Fruit fly (Drosophila melanogaster) whole organism, embryonic: Measurements from ENCODE around the gene SerRS-m.

Source experiments
- Bgb ChIP-seq: fragments of 200-800 bp; sonication (Bioruptor generic); IDR thresholded peaks from 2 replicates; pipeline ENCODE4 v1.3.6; 2022; ENCODE audit warnings: missing biosample characterization, missing genetic modification characterization; ENCODE audit not compliant: partially characterized antibody
- CG10147 ChIP-seq: fragments of 200-800 bp; sonication (Bioruptor generic); optimal IDR thresholded peaks from 2 replicates; lab custom pipeline; 2019; ENCODE audit warnings: missing biosample characterization, mild to moderate bottlenecking, missing genetic modification characterization, moderate library complexity
- CG1024 ChIP-seq: fragments of 200-800 bp; sonication (Bioruptor generic); IDR thresholded peaks from 2 replicates; pipeline ENCODE4 v1.3.6; 2022; ENCODE audit warnings: missing biosample characterization, missing genetic modification characterization
- CG10267 ChIP-seq: fragments of 200-800 bp; sonication (Bioruptor generic); optimal IDR thresholded peaks from 2 replicates; lab custom pipeline; 2018; ENCODE audit warnings: missing biosample characterization, mild to moderate bottlenecking, missing genetic modification characterization, moderate library complexity
- CG10462 ChIP-seq: fragments of 200-800 bp; sonication (Bioruptor generic); optimal IDR thresholded peaks from 2 replicates; lab custom pipeline; 2016; ENCODE audit warnings: missing biosample characterization, missing genetic modification characterization
- CG10543 ChIP-seq: fragments of 200-800 bp; sonication (Bioruptor generic); optimal IDR thresholded peaks from 3 replicates; lab custom pipeline; 2017; ENCODE audit warnings: missing biosample characterization, mild to moderate bottlenecking, missing genetic modification characterization, moderate library complexity
- CG12299 ChIP-seq: fragments of 200-800 bp; sonication (Bioruptor generic); optimal IDR thresholded peaks from 2 replicates; lab custom pipeline; 2018; ENCODE audit warnings: missing biosample characterization, mild to moderate bottlenecking, missing genetic modification characterization
- CG15696 ChIP-seq: fragments of 200-800 bp; sonication (Bioruptor generic); optimal IDR thresholded peaks from 2 replicates; lab custom pipeline; 2019; ENCODE audit warnings: missing biosample characterization, mild to moderate bottlenecking, missing genetic modification characterization, moderate library complexity
- CG16779 ChIP-seq: fragments of 200-800 bp; sonication (Bioruptor generic); IDR thresholded peaks from 2 replicates; pipeline ENCODE4 v1.3.6; 2022; ENCODE audit warnings: missing biosample characterization, missing genetic modification characterization
- CG17568 ChIP-seq: fragments of 200-800 bp; sonication (Bioruptor generic); optimal IDR thresholded peaks from 2 replicates; lab custom pipeline; 2018; ENCODE audit warnings: missing biosample characterization, mild to moderate bottlenecking, missing genetic modification characterization, moderate library complexity
- CG17802 ChIP-seq: fragments of 200-800 bp; sonication (Bioruptor generic); optimal IDR thresholded peaks from 2 replicates; lab custom pipeline; 2018; ENCODE audit warnings: missing biosample characterization, mild to moderate bottlenecking, missing genetic modification characterization, moderate library complexity
- CG1832 ChIP-seq: fragments of 200-800 bp; sonication (Bioruptor generic); optimal IDR thresholded peaks from 2 replicates; lab custom pipeline; 2017; ENCODE audit warnings: missing biosample characterization, mild to moderate bottlenecking, missing genetic modification characterization, inconsistent platforms
- CG30020 ChIP-seq: fragments of 200-800 bp; optimal IDR thresholded peaks from 2 replicates; lab custom pipeline; 2019; ENCODE audit warnings: missing biosample characterization, mild to moderate bottlenecking, missing genetic modification characterization, moderate library complexity
- CG34422 ChIP-seq: fragments of 200-800 bp; sonication (Bioruptor generic); IDR thresholded peaks from 3 replicates; pipeline ENCODE4 v1.3.6; 2022; ENCODE audit warnings: missing biosample characterization, missing genetic modification characterization
- CG6791 ChIP-seq: fragments of 200-800 bp; sonication (Bioruptor generic); IDR thresholded peaks from 3 replicates; pipeline ENCODE4 v1.3.6; 2022; ENCODE audit warnings: missing biosample characterization, missing genetic modification characterization; ENCODE audit not compliant: partially characterized antibody
- CG7271 ChIP-seq: fragments of 200-800 bp; sonication (Bioruptor generic); optimal IDR thresholded peaks from 2 replicates; lab custom pipeline; 2018; ENCODE audit warnings: missing biosample characterization, mild to moderate bottlenecking, missing genetic modification characterization, moderate library complexity
- CG7372 ChIP-seq: fragments of 200-800 bp; sonication (Bioruptor generic); IDR thresholded peaks from 2 replicates; pipeline ENCODE4 v1.3.6; 2022; ENCODE audit warnings: missing biosample characterization, missing genetic modification characterization
- CG7786 ChIP-seq: fragments of 200-800 bp; sonication (Bioruptor generic); optimal IDR thresholded peaks from 2 replicates; lab custom pipeline; 2016; ENCODE audit warnings: missing biosample characterization, missing genetic modification characterization
- CG7987 ChIP-seq: fragments of 200-800 bp; sonication (Bioruptor generic); optimal IDR thresholded peaks from 2 replicates; lab custom pipeline; 2018; ENCODE audit warnings: missing biosample characterization, mild to moderate bottlenecking, missing genetic modification characterization, moderate library complexity
- D19A ChIP-seq: fragments of 200-800 bp; optimal IDR thresholded peaks from 3 replicates; lab custom pipeline; 2019; ENCODE audit warnings: missing biosample characterization, mild to moderate bottlenecking, missing genetic modification characterization, moderate library complexity
- Dp ChIP-seq: fragments of 200-800 bp; sonication (Bioruptor generic); optimal IDR thresholded peaks from 2 replicates; lab custom pipeline; 2018; ENCODE audit warnings: missing biosample characterization, mild to moderate bottlenecking, missing genetic modification characterization, moderate library complexity
- E2f1 ChIP-seq: fragments of 200-800 bp; sonication (Bioruptor generic); IDR thresholded peaks from 2 replicates; pipeline ENCODE4 v1.3.6; 2022; ENCODE audit warnings: missing biosample characterization, missing genetic modification characterization
- E2f2 ChIP-seq: fragments of 200-800 bp; sonication (Bioruptor generic); IDR thresholded peaks from 2 replicates; pipeline ENCODE4 v1.3.6; 2022; ENCODE audit warnings: missing biosample characterization, missing genetic modification characterization
- GATAe ChIP-seq: fragments of 200-800 bp; sonication (Bioruptor generic); conservative IDR thresholded peaks from 2 replicates; pipeline ENCODE4 v1.3.6; 2022; ENCODE audit warnings: missing biosample characterization, missing genetic modification characterization
- H15 ChIP-seq: fragments of 200-800 bp; sonication (Bioruptor generic); IDR thresholded peaks from 3 replicates; pipeline ENCODE4 v1.3.6; 2022; ENCODE audit warnings: missing biosample characterization, missing genetic modification characterization
- MBD-R2 ChIP-seq: fragments of 200-800 bp; sonication (Bioruptor generic); IDR thresholded peaks from 2 replicates; pipeline ENCODE4 v1.3.6; 2022; ENCODE audit warnings: missing biosample characterization, missing genetic modification characterization
- MESR4 ChIP-seq: fragments of 200-800 bp; sonication (Bioruptor generic); optimal IDR thresholded peaks from 2 replicates; lab custom pipeline; 2018; ENCODE audit warnings: missing biosample characterization, mild to moderate bottlenecking, missing genetic modification characterization, moderate library complexity
- Mrtf ChIP-seq: fragments of 200-800 bp; sonication (Bioruptor generic); IDR thresholded peaks from 3 replicates; pipeline ENCODE4 v1.3.6; 2022; ENCODE audit warnings: missing biosample characterization, missing genetic modification characterization
- NC2α ChIP-seq: fragments of 200-800 bp; sonication (Bioruptor generic); optimal IDR thresholded peaks from 2 replicates; lab custom pipeline; 2016; ENCODE audit warnings: missing biosample characterization, missing genetic modification characterization
- PHDP ChIP-seq: fragments of 200-800 bp; sonication (Bioruptor generic); optimal IDR thresholded peaks from 3 replicates; lab custom pipeline; 2018; ENCODE audit warnings: missing biosample characterization, mild to moderate bottlenecking, missing genetic modification characterization, moderate library complexity
- Poxn ChIP-seq: fragments of 200-800 bp; sonication (Bioruptor generic); IDR thresholded peaks from 2 replicates; pipeline ENCODE4 v1.3.6; 2022; ENCODE audit warnings: missing biosample characterization, missing genetic modification characterization
- Sin3A ChIP-seq: fragments of >200 bp; optimal IDR thresholded peaks from 2 replicates; lab custom pipeline; 2018
- abd-A ChIP-seq: fragments of 200-800 bp; sonication (Bioruptor generic); optimal IDR thresholded peaks from 3 replicates; lab custom pipeline; 2019; ENCODE audit warnings: missing biosample characterization, mild to moderate bottlenecking, missing genetic modification characterization, moderate library complexity
- al ChIP-seq: fragments of 200-800 bp; sonication (Bioruptor generic); IDR thresholded peaks from 2 replicates; pipeline ENCODE4 v1.3.6; 2022; ENCODE audit warnings: missing biosample characterization, missing genetic modification characterization
- bsh ChIP-seq, 2 experiments: fragments of 200-800 bp; sonication (Bioruptor generic); optimal IDR thresholded peaks; 2 replicates each; lab custom pipeline; 2017 to 2018; ENCODE audit warnings: mild to moderate bottlenecking in 2 of 2, missing biosample characterization in 2 of 2, missing genetic modification characterization in 2 of 2, moderate library complexity in 1 of 2
- dmrt11E ChIP-seq: fragments of 200-800 bp; sonication (Bioruptor generic); optimal IDR thresholded peaks from 3 replicates; lab custom pipeline; 2018; ENCODE audit warnings: missing biosample characterization, mild to moderate bottlenecking, missing genetic modification characterization, moderate library complexity
- en ChIP-seq: fragments of 200-800 bp; sonication (Bioruptor generic); optimal IDR thresholded peaks from 2 replicates; lab custom pipeline; 2016; ENCODE audit warnings: missing biosample characterization, missing genetic modification characterization
- gcm2 ChIP-seq: fragments of 200-800 bp; sonication (Bioruptor generic); optimal IDR thresholded peaks from 2 replicates; lab custom pipeline; 2016; ENCODE audit warnings: missing biosample characterization, missing genetic modification characterization
- ham ChIP-seq: fragments of 200-800 bp; sonication (Bioruptor generic); IDR thresholded peaks from 2 replicates; pipeline ENCODE4 v1.3.6; 2022; ENCODE audit warnings: missing biosample characterization, missing genetic modification characterization
- ken ChIP-seq: fragments of 200-800 bp; sonication (Bioruptor generic); IDR thresholded peaks from 3 replicates; pipeline ENCODE4 v1.3.6; 2022; ENCODE audit warnings: missing biosample characterization, missing genetic modification characterization
- nau ChIP-seq: fragments of 200-800 bp; sonication (Bioruptor generic); optimal IDR thresholded peaks from 3 replicates; lab custom pipeline; 2017; ENCODE audit warnings: missing biosample characterization, mild to moderate bottlenecking, missing genetic modification characterization, missing genetic modification reagents
- ranshi ChIP-seq: fragments of 200-800 bp; sonication (Bioruptor generic); IDR thresholded peaks from 2 replicates; pipeline ENCODE4 v1.3.6; 2022; ENCODE audit warnings: missing biosample characterization, missing genetic modification characterization
- shn ChIP-seq: fragments of 200-800 bp; sonication (Bioruptor generic); optimal IDR thresholded peaks from 3 replicates; lab custom pipeline; 2016; ENCODE audit warnings: missing biosample characterization, missing genetic modification characterization
- sna ChIP-seq: fragments of 200-800 bp; sonication (Bioruptor generic); IDR thresholded peaks from 2 replicates; pipeline ENCODE4 v1.3.6; 2022; ENCODE audit warnings: missing biosample characterization, missing genetic modification characterization; ENCODE audit not compliant: partially characterized antibody
- stc ChIP-seq: fragments of 200-800 bp; sonication (Bioruptor generic); IDR thresholded peaks from 2 replicates; pipeline ENCODE4 v1.3.6; 2022; ENCODE audit warnings: missing biosample characterization, missing genetic modification characterization
- stwl ChIP-seq: fragments of 200-800 bp; sonication (Bioruptor generic); optimal IDR thresholded peaks from 3 replicates; lab custom pipeline; 2018; ENCODE audit warnings: missing biosample characterization, mild to moderate bottlenecking, missing genetic modification characterization, moderate library complexity
- twi ChIP-seq: fragments of 200-800 bp; optimal IDR thresholded peaks from 2 replicates; lab custom pipeline; 2019; ENCODE audit warnings: missing biosample characterization, mild to moderate bottlenecking, missing genetic modification characterization, moderate library complexity
- usp ChIP-seq: fragments of >200 bp; optimal IDR thresholded peaks from 2 replicates; lab custom pipeline; 2017; ENCODE audit warnings: missing biosample characterization, missing genetic modification characterization
- vnd ChIP-seq: fragments of 200-800 bp; sonication (Bioruptor generic); IDR thresholded peaks from 3 replicates; pipeline ENCODE4 v1.3.6; 2022; ENCODE audit warnings: missing biosample characterization, missing genetic modification characterization; ENCODE audit not compliant: partially characterized antibody
- yki ChIP-seq: fragments of >200 bp; optimal IDR thresholded peaks from 3 replicates; lab custom pipeline; 2018

Gene SerRS-m

DNA sequence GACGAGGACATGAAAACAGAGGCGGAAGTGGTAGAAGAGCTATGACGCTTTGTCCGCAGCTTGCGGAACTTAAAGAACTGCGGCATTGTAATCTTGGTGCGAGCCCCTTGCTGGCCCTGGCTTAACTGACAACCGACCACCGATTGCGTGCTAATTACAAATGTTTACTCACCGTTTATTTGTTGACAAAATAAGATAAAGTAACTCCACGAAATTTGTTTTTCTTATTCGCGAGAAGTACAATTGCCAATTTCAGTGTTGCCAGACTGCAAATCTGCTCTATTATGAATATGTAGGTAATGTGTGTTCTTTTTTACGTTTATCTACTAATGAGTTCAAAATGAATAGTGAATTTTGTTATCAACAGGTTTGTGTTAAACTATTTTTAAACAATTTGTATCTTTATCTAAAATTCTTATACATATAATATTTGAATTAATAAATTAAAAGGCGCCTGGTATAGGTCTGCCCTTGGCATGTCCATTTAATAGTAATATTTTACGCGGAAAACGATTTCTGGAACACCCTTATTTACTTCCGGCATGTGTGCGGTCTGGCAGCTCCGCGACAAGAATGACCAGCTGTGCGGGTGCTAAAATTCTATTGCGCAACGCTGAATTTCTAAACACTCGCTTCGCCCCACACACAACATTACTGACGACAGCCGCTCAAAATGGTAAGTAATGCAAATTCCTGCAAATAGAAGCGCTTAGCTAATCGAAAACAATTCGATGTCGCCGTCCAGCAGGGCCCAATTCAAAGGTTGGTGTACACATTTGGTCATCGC lies 16.4 kb downstream of the SerRS-m start, which contains the start of the genes Atg4b and Hibch (continued):
- TF ChIP-seq H15 (GFP tag; lab: Robert Waterston, UW) (peak; percentile 73; the same call in 2 of the 3 replicates), CG30020 (tag; lab: Kevin White, UChicago) (peak; percentile 79), D19A (tag; lab: Kevin White, UChicago) (no peak), CG15696 (tag; lab: Kevin White, UChicago) (peak; percentile 91), vnd (GFP tag; lab: Robert Waterston, UW) (no peak), CG12299 (tag; lab: Kevin White, UChicago) (peak; percentile 79), CG17802 (peak; percentile 23), twi (peak; percentile 86), CG7271 (tag; lab: Kevin White, UChicago) (no peak), ken (peak; percentile 78; the same call in 2 of the 3 replicates), Poxn (GFP tag; lab: Robert Waterston, UW) (no peak; the same call in 1 of the 2 replicates), PHDP (tag; lab: Kevin White, UChicago) (peak; percentile 82), CG10543 (GFP tag; lab: Kevin White, UChicago) (peak; percentile 96), CG7372 (peak; percentile 84), abd-A (tag; lab: Kevin White, UChicago) (no peak), gcm2 (peak; percentile 4), usp (GFP tag; lab: Kevin White, UChicago) (no peak), stwl (tag; lab: Kevin White, UChicago) (peak; percentile 51), shn (no peak), CG16779 (GFP tag; lab: Robert Waterston, UW) (0 out of 2 replicates have a peak, but pooled peaks have one; percentile 27), CG17568 (GFP tag; lab: Kevin White, UChicago) (no peak), CG7786 (no peak), en (GFP tag; lab: Kevin White, UChicago) (no peak), stc (GFP tag; lab: Robert Waterston, UW) (peak; percentile 74), CG6791 (GFP tag; lab: Robert Waterston, UW) (no peak), E2f1 (GFP tag; lab: Robert Waterston, UW) (peak; percentile 68), ranshi (GFP tag; lab: Robert Waterston, UW) (peak; percentile 77), al (GFP tag; lab: Robert Waterston, UW) (peak; percentile 78), Dp (GFP tag; lab: Kevin White, UChicago) (peak; percentile 5), GATAe (GFP tag; lab: Robert Waterston, UW) (peak; percentile 39; the same call in 1 of the 2 replicates)

- TF ChIP-seq Sin3A (peak; percentile 41), Mrtf (GFP tag; lab: Robert Waterston, UW) (no peak), E2f2 (GFP tag; lab: Robert Waterston, UW) (peak; percentile 33; the same call in 1 of the 2 replicates), CG1024 (GFP tag; lab: Robert Waterston, UW) (no peak), CG7987 (GFP tag; lab: Kevin White, UChicago) (no peak), MESR4 (GFP tag; lab: Kevin White, UChicago) (peak; percentile 54), CG10267 (tag; lab: Kevin White, UChicago) (peak; percentile 60), Bgb (peak; percentile 87), ham (GFP tag; lab: Robert Waterston, UW) (no peak), CG1832 (GFP tag; lab: Kevin White, UChicago) (no peak), CG10147 (GFP tag; lab: Kevin White, UChicago) (no peak), MBD-R2 (GFP tag; lab: Robert Waterston, UW) (peak; percentile 82), NC2α (GFP tag; lab: Kevin White, UChicago) (no peak), CG34422 (0 out of 3 replicates have a peak, but pooled peaks have one; percentile 9), dmrt11E (tag; lab: Kevin White, UChicago) (no peak), sna (GFP tag; lab: Robert Waterston, UW) (peak; percentile 92), yki (lab: Kevin White, UChicago) (no peak), CG10462 (no peak), nau (GFP tag; lab: Kevin White, UChicago) (no peak), bsh (GFP tag; optimal IDR thresholded peaks at IDR 0.05; lab: Kevin White, UChicago) (no peak)
Observed at dm6 chr3R:15361490-15361889, 21.0 kb downstream of the SerRS-m start, which contains the start of the genes Cog2 and Trax. Gene Cog2, minus strand, starts transcription at chr3R:15361657. Gene Trax, plus strand, starts transcription at chr3R:15361692.
